Worm (Caenorhabditis elegans) whole organism, L1 larva: ENCODE results near the gene hrg-2.

Source experiments
- ceh-90 ChIP-seq: sonication (generic microtip); optimal IDR thresholded peaks from 2 replicates; lab custom pipeline; 2016; ENCODE audit warnings: missing genetic modification characterization, missing compliant biosample characterization
- ces-1 ChIP-seq: fragments of 150-350 bp; optimal IDR thresholded peaks from 2 replicates; lab custom pipeline; 2014; ENCODE audit warnings: missing biosample characterization, missing genetic modification reagents, missing genetic modification characterization
- fkh-10 ChIP-seq: sonication (generic microtip); optimal IDR thresholded peaks from 2 replicates; lab custom pipeline; 2017; ENCODE audit warnings: missing biosample characterization, missing genetic modification reagents, missing genetic modification characterization
- fos-1 ChIP-seq: fragments of 150-350 bp; optimal IDR thresholded peaks from 2 replicates; lab custom pipeline; 2014; ENCODE audit warnings: missing biosample characterization, missing genetic modification characterization
- lsy-2 ChIP-seq, 2 experiments: fragments of 150-350 bp; optimal IDR thresholded peaks; 2 replicates each; lab custom pipeline; 2014; ENCODE audit warnings: missing biosample characterization in 2 of 2, missing genetic modification characterization in 2 of 2
- nhr-237 ChIP-seq: fragments of 150-350 bp; optimal IDR thresholded peaks from 2 replicates; lab custom pipeline; 2014; ENCODE audit warnings: missing biosample characterization, missing genetic modification characterization
- pqm-1 ChIP-seq: sonication (generic microtip); optimal IDR thresholded peaks from 3 replicates; lab custom pipeline; 2017; ENCODE audit warnings: missing biosample characterization, missing genetic modification characterization
- rnt-1 ChIP-seq: sonication (generic microtip); optimal IDR thresholded peaks from 2 replicates; lab custom pipeline; 2016; ENCODE audit warnings: mild to moderate bottlenecking, missing genetic modification characterization, moderate library complexity, missing compliant biosample characterization

DNA sequence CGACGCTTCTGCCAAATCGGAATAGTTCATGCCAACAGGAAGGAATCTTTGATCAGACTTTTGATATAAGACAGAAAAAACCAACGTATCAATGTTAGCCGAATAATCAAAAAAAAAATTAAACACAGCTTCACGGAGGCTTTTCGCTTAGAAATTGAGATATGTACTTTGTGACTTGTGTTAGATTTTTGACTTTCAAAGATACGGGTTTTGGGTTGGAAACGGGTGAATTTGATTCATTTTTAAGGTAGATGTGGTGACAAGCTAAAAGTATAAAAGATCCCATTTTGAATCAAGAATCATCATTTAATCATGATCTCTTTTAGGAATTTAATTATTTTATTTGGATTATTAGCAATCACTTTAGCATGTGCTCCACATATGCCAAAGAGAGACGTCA is 8.0 kb downstream of the hrg-2 start, which contains the start of gene K01D12.8:
- no peak for TF ChIP-seq fos-1
- no peak for TF ChIP-seq ceh-90 (tag; lab: Kevin White, UChicago)
- no peak for TF ChIP-seq fkh-10
- TF ChIP-seq pqm-1 (tag; lab: Kevin White, UChicago): no peak
- TF ChIP-seq lsy-2 (tag; optimal IDR thresholded peaks at IDR 0.05; lab: Kevin White, UChicago): no peak
- no peak for TF ChIP-seq nhr-237 (tag; lab: Kevin White, UChicago)
- no peak for TF ChIP-seq ces-1 (GFP tag; lab: Kevin White, UChicago)
- no peak for TF ChIP-seq rnt-1 (tag; lab: Kevin White, UChicago)
